Fruit fly (Drosophila melanogaster) whole organism, embryonic: ENCODE data around the gene Ada2a.

Source experiments
- Abd-B ChIP-seq: fragments of 200-800 bp; sonication (Bioruptor generic); optimal IDR thresholded peaks from 2 replicates; lab custom pipeline; 2018; ENCODE audit warnings: missing biosample characterization, mild to moderate bottlenecking, missing genetic modification characterization, moderate library complexity
- Adf1 ChIP-seq: fragments of 200-800 bp; sonication (Bioruptor generic); IDR thresholded peaks from 2 replicates; pipeline ENCODE4 v1.3.6; 2022; ENCODE audit warnings: missing biosample characterization, missing genetic modification characterization
- Antp ChIP-seq: fragments of 200-800 bp; sonication (Bioruptor generic); optimal IDR thresholded peaks from 3 replicates; lab custom pipeline; 2016; ENCODE audit warnings: missing biosample characterization, missing genetic modification characterization
- Atf6 ChIP-seq: fragments of 200-800 bp; sonication (Bioruptor generic); IDR thresholded peaks from 2 replicates; pipeline ENCODE4 v1.3.6; 2022; ENCODE audit warnings: missing biosample characterization, missing genetic modification characterization
- CG1024 ChIP-seq: fragments of 200-800 bp; sonication (Bioruptor generic); IDR thresholded peaks from 2 replicates; pipeline ENCODE4 v1.3.6; 2022; ENCODE audit warnings: missing biosample characterization, missing genetic modification characterization
- CG10321 ChIP-seq: fragments of 200-800 bp; sonication (Bioruptor generic); IDR thresholded peaks from 2 replicates; pipeline ENCODE4 v1.3.6; 2022; ENCODE audit warnings: missing biosample characterization, missing genetic modification characterization
- CG10543 ChIP-seq: fragments of 200-800 bp; sonication (Bioruptor generic); optimal IDR thresholded peaks from 3 replicates; lab custom pipeline; 2017; ENCODE audit warnings: missing biosample characterization, mild to moderate bottlenecking, missing genetic modification characterization, moderate library complexity
- CG13296 ChIP-seq: fragments of 200-800 bp; sonication (Bioruptor generic); optimal IDR thresholded peaks from 3 replicates; lab custom pipeline; 2018; ENCODE audit warnings: missing biosample characterization, mild to moderate bottlenecking, missing genetic modification characterization
- CG13424 ChIP-seq: fragments of 200-800 bp; sonication (Bioruptor generic); optimal IDR thresholded peaks from 2 replicates; lab custom pipeline; 2019; ENCODE audit warnings: missing biosample characterization, mild to moderate bottlenecking, missing genetic modification characterization, moderate library complexity
- CG14050 ChIP-seq: fragments of 200-800 bp; sonication (Bioruptor generic); IDR thresholded peaks from 3 replicates; pipeline ENCODE4 v1.3.6; 2022; ENCODE audit warnings: missing biosample characterization, missing genetic modification characterization
- CG15011 ChIP-seq: fragments of 200-800 bp; sonication (Bioruptor generic); optimal IDR thresholded peaks from 3 replicates; lab custom pipeline; 2018; ENCODE audit warnings: missing biosample characterization, mild to moderate bottlenecking, missing genetic modification characterization
- CG15269 ChIP-seq: fragments of 200-800 bp; sonication (Bioruptor generic); optimal IDR thresholded peaks from 2 replicates; lab custom pipeline; 2018; ENCODE audit warnings: missing biosample characterization, mild to moderate bottlenecking, missing genetic modification characterization, moderate library complexity
- CG1602 ChIP-seq: fragments of 200-800 bp; sonication (Bioruptor generic); optimal IDR thresholded peaks from 3 replicates; lab custom pipeline; 2016; ENCODE audit warnings: missing biosample characterization, missing genetic modification characterization
- CG16863 ChIP-seq: fragments of 200-800 bp; sonication (Bioruptor generic); optimal IDR thresholded peaks from 3 replicates; lab custom pipeline; 2016; ENCODE audit warnings: missing biosample characterization, missing genetic modification characterization
- CG31365 ChIP-seq: fragments of 200-800 bp; sonication (Bioruptor generic); optimal IDR thresholded peaks from 2 replicates; lab custom pipeline; 2018; ENCODE audit warnings: missing biosample characterization, mild to moderate bottlenecking, missing genetic modification characterization
- CG31441 ChIP-seq: fragments of 200-800 bp; sonication (Bioruptor generic); IDR thresholded peaks from 2 replicates; pipeline ENCODE4 v1.3.6; 2022; ENCODE audit warnings: missing biosample characterization, missing genetic modification characterization
- CG3726 ChIP-seq: fragments of 200-800 bp; sonication (Bioruptor generic); IDR thresholded peaks from 3 replicates; pipeline ENCODE4, ENCODE4 v1.3.6; 2022; ENCODE audit warnings: missing biosample characterization, missing genetic modification characterization
- CG6791 ChIP-seq: fragments of 200-800 bp; sonication (Bioruptor generic); IDR thresholded peaks from 3 replicates; pipeline ENCODE4 v1.3.6; 2022; ENCODE audit warnings: missing biosample characterization, missing genetic modification characterization; ENCODE audit not compliant: partially characterized antibody
- CG7372 ChIP-seq: fragments of 200-800 bp; sonication (Bioruptor generic); IDR thresholded peaks from 2 replicates; pipeline ENCODE4 v1.3.6; 2022; ENCODE audit warnings: missing biosample characterization, missing genetic modification characterization
- CG7963 ChIP-seq: fragments of 200-800 bp; sonication (Bioruptor generic); IDR thresholded peaks from 3 replicates; pipeline ENCODE4 v1.3.6; 2022; ENCODE audit warnings: missing biosample characterization, missing genetic modification characterization; ENCODE audit not compliant: partially characterized antibody
- CG8765 ChIP-seq: fragments of 200-800 bp; sonication (Bioruptor generic); IDR thresholded peaks from 2 replicates; pipeline ENCODE4 v1.3.6; 2022; ENCODE audit warnings: missing biosample characterization, missing genetic modification characterization
- Dip3 ChIP-seq: fragments of 200-800 bp; sonication (Bioruptor generic); optimal IDR thresholded peaks from 3 replicates; lab custom pipeline; 2016; ENCODE audit warnings: missing biosample characterization, missing genetic modification characterization
- Doc3 ChIP-seq: fragments of 200-800 bp; sonication (Bioruptor generic); IDR thresholded peaks from 3 replicates; pipeline ENCODE4 v1.3.6; 2022; ENCODE audit warnings: missing biosample characterization, missing genetic modification characterization; ENCODE audit not compliant: partially characterized antibody
- ERR ChIP-seq: fragments of 200-800 bp; sonication (Bioruptor generic); optimal IDR thresholded peaks from 2 replicates; lab custom pipeline; 2016; ENCODE audit warnings: missing biosample characterization, missing genetic modification characterization
- Ets97D ChIP-seq: fragments of 200-800 bp; sonication (Bioruptor generic); optimal IDR thresholded peaks from 3 replicates; lab custom pipeline; 2016; ENCODE audit warnings: missing biosample characterization, missing genetic modification characterization
- Fer2 ChIP-seq: fragments of 200-800 bp; sonication (Bioruptor generic); optimal IDR thresholded peaks from 2 replicates; lab custom pipeline; 2018; ENCODE audit warnings: missing biosample characterization, mild to moderate bottlenecking, missing genetic modification characterization, moderate library complexity
- Gsc ChIP-seq: fragments of 200-800 bp; sonication (Bioruptor generic); IDR thresholded peaks from 2 replicates; pipeline ENCODE4 v1.3.6; 2022; ENCODE audit warnings: missing biosample characterization, missing genetic modification characterization
- Oli ChIP-seq: fragments of 200-800 bp; sonication (Bioruptor generic); optimal IDR thresholded peaks from 2 replicates; lab custom pipeline; 2018; ENCODE audit warnings: missing biosample characterization, mild to moderate bottlenecking, missing genetic modification characterization, moderate library complexity
- Pdp1 ChIP-seq, 2 experiments: fragments of 200-800 bp; sonication (Bioruptor generic); optimal IDR thresholded peaks; 3 replicates each; lab custom pipeline; 2016; ENCODE audit warnings: missing biosample characterization in 2 of 2, missing genetic modification characterization in 2 of 2, mild to moderate bottlenecking in 1 of 2, moderate library complexity in 1 of 2
- Poxn ChIP-seq: fragments of 200-800 bp; sonication (Bioruptor generic); IDR thresholded peaks from 2 replicates; pipeline ENCODE4 v1.3.6; 2022; ENCODE audit warnings: missing biosample characterization, missing genetic modification characterization
- Sox100B ChIP-seq: fragments of 200-800 bp; sonication (Bioruptor generic); optimal IDR thresholded peaks from 3 replicates; lab custom pipeline; 2018; ENCODE audit warnings: missing biosample characterization, mild to moderate bottlenecking, missing genetic modification characterization
- Stat92E ChIP-seq, 3 experiments: fragments of >200 bp in 2 of 3; fragments of 200-800 bp in 1 of 3; sonication (Bioruptor generic) in 1 of 3; optimal IDR thresholded peaks; 2 replicates each; lab custom pipeline; 2017 to 2019; ENCODE audit warnings: missing biosample characterization in 3 of 3, missing genetic modification characterization in 3 of 3, mild to moderate bottlenecking in 1 of 3, moderate library complexity in 1 of 3
- az2 ChIP-seq: fragments of 200-800 bp; sonication (Bioruptor generic); optimal IDR thresholded peaks from 3 replicates; lab custom pipeline; 2016; ENCODE audit warnings: missing biosample characterization, missing genetic modification characterization
- bab2 ChIP-seq: fragments of 200-800 bp; sonication (Bioruptor generic); optimal IDR thresholded peaks from 2 replicates; lab custom pipeline; 2016; ENCODE audit warnings: missing biosample characterization, missing genetic modification characterization
- dati ChIP-seq: fragments of 200-800 bp; sonication (Bioruptor generic); IDR thresholded peaks from 2 replicates; pipeline ENCODE4 v1.3.6; 2022; ENCODE audit warnings: missing biosample characterization, missing genetic modification characterization
- dmrt99B ChIP-seq: fragments of 200-800 bp; sonication (Bioruptor generic); optimal IDR thresholded peaks from 2 replicates; lab custom pipeline; 2018; ENCODE audit warnings: missing biosample characterization, mild to moderate bottlenecking, missing genetic modification characterization, moderate library complexity
- esg ChIP-seq: fragments of 200-800 bp; sonication (Bioruptor generic); conservative IDR thresholded peaks from 2 replicates; pipeline ENCODE4 v1.3.6; 2022; ENCODE audit warnings: missing biosample characterization, missing genetic modification characterization
- ewg ChIP-seq: fragments of 200-800 bp; sonication (Bioruptor generic); optimal IDR thresholded peaks from 3 replicates; lab custom pipeline; 2017; ENCODE audit warnings: mild to moderate bottlenecking, missing biosample characterization, missing genetic modification reagents, missing genetic modification characterization
- exex ChIP-seq: fragments of 200-800 bp; sonication (Bioruptor generic); optimal IDR thresholded peaks from 4 replicates; lab custom pipeline; 2018; ENCODE audit warnings: missing biosample characterization, mild to moderate bottlenecking, missing genetic modification characterization, moderate library complexity
- fd3F ChIP-seq: fragments of 200-800 bp; sonication (Bioruptor generic); optimal IDR thresholded peaks from 2 replicates; lab custom pipeline; 2018; ENCODE audit warnings: missing biosample characterization, mild to moderate bottlenecking, missing genetic modification characterization, moderate library complexity
- gfzf ChIP-seq: fragments of 200-800 bp; sonication (Bioruptor generic); optimal IDR thresholded peaks from 2 replicates; lab custom pipeline; 2016; ENCODE audit warnings: missing biosample characterization, mild to moderate bottlenecking, missing genetic modification characterization, moderate library complexity
- hth ChIP-seq: fragments of >200 bp; optimal IDR thresholded peaks from 2 replicates; lab custom pipeline; 2017; ENCODE audit warnings: inconsistent platforms
- jing ChIP-seq: fragments of 200-800 bp; sonication (Bioruptor generic); optimal IDR thresholded peaks from 2 replicates; lab custom pipeline; 2018; ENCODE audit warnings: missing biosample characterization, mild to moderate bottlenecking, missing genetic modification characterization
- jumu ChIP-seq: fragments of 200-800 bp; sonication (Bioruptor generic); optimal IDR thresholded peaks from 3 replicates; lab custom pipeline; 2016; ENCODE audit warnings: missing biosample characterization, missing genetic modification characterization
- prd ChIP-seq, 3 experiments: fragments of >200 bp in 2 of 3; fragments of 200-800 bp in 1 of 3; sonication (Bioruptor generic) in 1 of 3; optimal IDR thresholded peaks in 2 of 3; IDR thresholded peaks in 1 of 3; 2 replicates in 2 of 3; 3 replicates in 1 of 3; pipeline versions ENCODE4 v1.3.6 to Lab custom; 2017 to 2022; ENCODE audit warnings: missing biosample characterization in 1 of 3, missing genetic modification characterization in 1 of 3
- row ChIP-seq: fragments of 200-800 bp; sonication (Bioruptor generic); IDR thresholded peaks from 3 replicates; pipeline ENCODE4 v1.3.6; 2022; ENCODE audit warnings: missing biosample characterization, missing genetic modification characterization
- sd ChIP-seq: fragments of 200-800 bp; sonication (Bioruptor generic); optimal IDR thresholded peaks from 3 replicates; lab custom pipeline; 2018; ENCODE audit warnings: missing biosample characterization, mild to moderate bottlenecking, missing genetic modification characterization, moderate library complexity
- sens ChIP-seq: fragments of 200-800 bp; sonication (Bioruptor generic); peaks from one replicate; lab custom pipeline; 2016; ENCODE audit warnings: missing biosample characterization, missing genetic modification characterization
- sr ChIP-seq: fragments of 200-800 bp; sonication (Bioruptor generic); IDR thresholded peaks from 3 replicates; pipeline ENCODE4 v1.3.6; 2022; ENCODE audit warnings: missing biosample characterization, missing genetic modification characterization

Ada2a gene

DNA sequence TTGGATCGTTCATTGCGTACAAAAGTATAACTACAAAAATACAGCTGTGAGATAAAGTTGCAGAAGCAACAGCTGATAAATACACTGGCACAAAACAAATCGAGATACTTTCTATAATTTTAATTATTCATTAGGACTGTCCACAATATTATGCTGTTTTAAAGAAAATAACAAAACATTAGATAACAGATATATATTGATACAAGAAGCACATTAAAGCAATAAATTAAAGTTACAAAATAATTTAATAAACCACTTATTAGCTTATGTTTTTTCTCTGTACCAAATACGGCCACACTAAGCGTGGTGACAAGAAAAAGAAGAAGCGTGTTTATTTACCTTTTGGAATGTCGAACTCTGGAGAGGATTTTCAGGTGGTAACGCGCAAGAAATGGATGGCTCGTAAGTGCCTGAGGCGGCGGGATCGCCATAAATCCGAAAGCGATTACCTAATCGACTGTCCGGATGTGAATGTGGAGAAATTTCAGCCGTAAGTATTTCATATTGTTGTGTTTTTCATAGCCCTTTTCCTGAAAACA lies 35.0 kb downstream of the Ada2a start, which contains the start of the genes CG7988 and CG7183 (continued):
- TF ChIP-seq sens (peak; percentile 99), CG13424 (tag; lab: Kevin White, UChicago) (peak; percentile 99), ERR (GFP tag; lab: Kevin White, UChicago) (peak; percentile 85), Abd-B (GFP tag; lab: Kevin White, UChicago) (peak; percentile 99), Dip3 (GFP tag; lab: Kevin White, UChicago) (peak; percentile 94), CG15269 (tag; lab: Kevin White, UChicago) (peak; percentile 98), sd (peak; percentile 99), Adf1 (peak; percentile 86), CG7963 (no peak), dati (GFP tag; lab: Robert Waterston, UW) (peak; percentile 93), CG1602 (GFP tag; lab: Kevin White, UChicago) (peak; percentile 99), Gsc (GFP tag; lab: Robert Waterston, UW) (peak; percentile 95), prd (optimal IDR thresholded peaks at IDR 0.05; lab: Kevin White, UChicago) (no peak), prd (GFP tag; IDR thresholded peaks at IDR 0.05; lab: Robert Waterston, UW) (peak; percentile 99), Doc3 (no peak), ewg (peak; percentile 95), Atf6 (GFP tag; lab: Robert Waterston, UW) (peak; percentile 97), jumu (GFP tag; lab: Kevin White, UChicago) (peak; percentile 93), exex (tag; lab: Kevin White, UChicago) (peak; percentile 82), az2 (GFP tag; lab: Kevin White, UChicago) (peak; percentile 99), Pdp1 (GFP tag; optimal IDR thresholded peaks at IDR 0.05; lab: Kevin White, UChicago) (peak; percentile 94 to 95), gfzf (GFP tag; lab: Kevin White, UChicago) (peak; percentile 56), CG10321 (GFP tag; lab: Robert Waterston, UW) (peak; percentile 84), Poxn (GFP tag; lab: Robert Waterston, UW) (peak; percentile 92), jing (GFP tag; lab: Kevin White, UChicago) (peak; percentile 91), bab2 (GFP tag; lab: Kevin White, UChicago) (peak; percentile 98), fd3F (GFP tag; lab: Kevin White, UChicago) (peak; percentile 98), CG1024 (GFP tag; lab: Robert Waterston, UW) (peak; percentile 94), Fer2 (peak; percentile 95), CG14050 (peak; percentile 96), row (GFP tag; lab: Robert Waterston, UW) (peak; percentile 100), Sox100B (peak; percentile 97), esg (GFP tag; lab: Robert Waterston, UW) (peak; percentile 98), CG31441 (peak; percentile 97), CG7372 (GFP tag; lab: Robert Waterston, UW) (peak; percentile 97), dmrt99B (tag; lab: Kevin White, UChicago) (peak; percentile 98), sr (GFP tag; lab: Robert Waterston, UW) (peak; percentile 74; the same call in 2 of the 3 replicates), CG3726 (GFP tag; lab: Robert Waterston, UW) (peak; percentile 98), CG13296 (GFP tag; lab: Kevin White, UChicago) (peak; percentile 94), Stat92E (GFP tag; optimal IDR thresholded peaks at IDR 0.05; lab: Kevin White, UChicago) (peak in 1 of 3 experiments; percentile 93), CG10543 (GFP tag; lab: Kevin White, UChicago) (peak; percentile 88), CG6791 (GFP tag; lab: Robert Waterston, UW) (no peak), CG15011 (GFP tag; lab: Kevin White, UChicago) (peak; percentile 90), CG31365 (peak; percentile 60), Antp (GFP tag; lab: Kevin White, UChicago) (peak; percentile 88), CG16863 (GFP tag; lab: Kevin White, UChicago) (peak; percentile 94), Oli (peak; percentile 98), Ets97D (GFP tag; lab: Kevin White, UChicago) (peak; percentile 83), hth (lab: Kevin White, UChicago) (no peak), CG8765 (GFP tag; lab: Robert Waterston, UW) (peak; percentile 95)
